Worm (Caenorhabditis elegans) whole organism, L3 larva: ENCODE results near the gene srh-145.

Experiments
- R02D3.7 ChIP-seq: fragments of 150-350 bp; optimal IDR thresholded peaks from 2 replicates; lab custom pipeline; 2014; ENCODE audit warnings: missing biosample characterization, missing genetic modification characterization
- aly-2 ChIP-seq: fragments of 150-350 bp; optimal IDR thresholded peaks from 2 replicates; lab custom pipeline; 2014; ENCODE audit warnings: missing biosample characterization, missing genetic modification characterization
- ceh-9 ChIP-seq: sonication (generic microtip); optimal IDR thresholded peaks from 2 replicates; lab custom pipeline; 2018; ENCODE audit warnings: missing biosample characterization, missing genetic modification characterization
- daf-12 ChIP-seq: fragments of 150-350 bp; optimal IDR thresholded peaks from 2 replicates; lab custom pipeline; 2014; ENCODE audit warnings: missing biosample characterization, missing genetic modification reagents, missing genetic modification characterization
- egl-27 ChIP-seq: sonication (generic microtip); optimal IDR thresholded peaks from 4 replicates; lab custom pipeline; 2017; ENCODE audit warnings: missing biosample characterization, missing genetic modification reagents, missing genetic modification characterization
- egl-5 ChIP-seq: fragments of 150-350 bp; optimal IDR thresholded peaks from 2 replicates; lab custom pipeline; 2017; ENCODE audit warnings: missing biosample characterization, missing genetic modification reagents, missing genetic modification characterization, inconsistent platforms
- elt-1 ChIP-seq: fragments of 150-350 bp; optimal IDR thresholded peaks from 2 replicates; lab custom pipeline; 2014; ENCODE audit warnings: missing biosample characterization, missing genetic modification characterization
- elt-3 ChIP-seq, 3 experiments: fragments of 150-350 bp in 1 of 3; sonication (generic microtip) in 2 of 3; optimal IDR thresholded peaks; 2 replicates in 2 of 3; 4 replicates in 1 of 3; lab custom pipeline; 2014 to 2017; ENCODE audit warnings: missing biosample characterization in 3 of 3, missing genetic modification characterization in 3 of 3
- eor-1 ChIP-seq, 2 experiments: fragments of 150-350 bp; optimal IDR thresholded peaks; 2 replicates each; lab custom pipeline; 2014 to 2018; ENCODE audit warnings: missing biosample characterization in 2 of 2, missing genetic modification characterization in 2 of 2
- fkh-10 ChIP-seq: sonication (generic microtip); optimal IDR thresholded peaks from 2 replicates; lab custom pipeline; 2017; ENCODE audit warnings: missing biosample characterization, missing genetic modification reagents, missing genetic modification characterization
- fkh-2 ChIP-seq: fragments of 150-350 bp; optimal IDR thresholded peaks from 2 replicates; lab custom pipeline; 2014; ENCODE audit warnings: missing biosample characterization, missing genetic modification reagents, missing genetic modification characterization
- hmg-11 ChIP-seq: sonication (generic microtip); optimal IDR thresholded peaks from 2 replicates; lab custom pipeline; 2016; ENCODE audit warnings: missing genetic modification characterization, missing compliant biosample characterization
- jun-1 ChIP-seq: fragments of 150-350 bp; optimal IDR thresholded peaks from 2 replicates; lab custom pipeline; 2014; ENCODE audit warnings: missing biosample characterization, missing genetic modification reagents, missing genetic modification characterization
- lin-15B ChIP-seq: fragments of 150-350 bp; optimal IDR thresholded peaks from 2 replicates; lab custom pipeline; 2014; ENCODE audit warnings: missing biosample characterization, missing genetic modification characterization
- lin-39 ChIP-seq: fragments of 150-350 bp; optimal IDR thresholded peaks from 2 replicates; lab custom pipeline; 2018; ENCODE audit warnings: missing biosample characterization, missing genetic modification reagents, missing genetic modification characterization
- lsy-12 ChIP-seq: sonication (generic microtip); optimal IDR thresholded peaks from 2 replicates; lab custom pipeline; 2016; ENCODE audit warnings: mild to moderate bottlenecking, missing genetic modification characterization, missing compliant biosample characterization
- mdl-1 ChIP-seq: fragments of 150-350 bp; optimal IDR thresholded peaks from 2 replicates; lab custom pipeline; 2014; ENCODE audit warnings: missing biosample characterization, missing genetic modification characterization
- nfya-1 ChIP-seq: sonication (generic microtip); optimal IDR thresholded peaks from 2 replicates; lab custom pipeline; 2017; ENCODE audit warnings: missing genetic modification characterization, mild to moderate bottlenecking, missing compliant biosample characterization, antibody characterized with exemption, moderate library complexity; ENCODE audit not compliant: insufficient read depth
- nhr-12 ChIP-seq: fragments of 150-350 bp; optimal IDR thresholded peaks from 2 replicates; lab custom pipeline; 2014; ENCODE audit warnings: missing biosample characterization, missing genetic modification characterization
- nhr-23 ChIP-seq: fragments of 150-350 bp; optimal IDR thresholded peaks from 2 replicates; lab custom pipeline; 2014; ENCODE audit warnings: missing biosample characterization, missing genetic modification reagents, missing genetic modification characterization
- nhr-237 ChIP-seq: fragments of 150-350 bp; optimal IDR thresholded peaks from 2 replicates; lab custom pipeline; 2014; ENCODE audit warnings: missing biosample characterization, missing genetic modification characterization
- nhr-28 ChIP-seq: fragments of 150-350 bp; optimal IDR thresholded peaks from 2 replicates; lab custom pipeline; 2014; ENCODE audit warnings: missing biosample characterization, missing genetic modification characterization
- nhr-43 ChIP-seq: sonication (generic microtip); optimal IDR thresholded peaks from 2 replicates; lab custom pipeline; 2016; ENCODE audit warnings: mild to moderate bottlenecking, missing genetic modification characterization, missing compliant biosample characterization; ENCODE audit not compliant: poor library complexity, severe bottlenecking
- nhr-67 ChIP-seq: fragments of 150-350 bp; optimal IDR thresholded peaks from 2 replicates; lab custom pipeline; 2014; ENCODE audit warnings: missing biosample characterization, missing genetic modification characterization
- nhr-76 ChIP-seq: fragments of 150-350 bp; sonication (generic microtip); optimal IDR thresholded peaks from 5 replicates; lab custom pipeline; 2014; ENCODE audit warnings: missing biosample characterization, missing genetic modification characterization
- nhr-77 ChIP-seq: fragments of 150-350 bp; optimal IDR thresholded peaks from 2 replicates; lab custom pipeline; 2014; ENCODE audit warnings: missing biosample characterization, missing genetic modification characterization
- pha-4 ChIP-seq: fragments of 150-350 bp; optimal IDR thresholded peaks from 2 replicates; lab custom pipeline; 2014; ENCODE audit warnings: missing biosample characterization, missing genetic modification reagents, missing genetic modification characterization
- pqm-1 ChIP-seq: fragments of 150-350 bp; optimal IDR thresholded peaks from 2 replicates; lab custom pipeline; 2017; ENCODE audit warnings: missing biosample characterization, missing genetic modification characterization, inconsistent platforms
- sea-2 ChIP-seq: fragments of 150-350 bp; sonication (generic microtip); optimal IDR thresholded peaks from 4 replicates; lab custom pipeline; 2014; ENCODE audit warnings: missing biosample characterization, missing genetic modification reagents, missing genetic modification characterization
- snpc-4 ChIP-seq: fragments of 150-350 bp; optimal IDR thresholded peaks from 2 replicates; lab custom pipeline; 2014; ENCODE audit warnings: missing biosample characterization, missing genetic modification characterization
- tbx-2 ChIP-seq: sonication (generic microtip); optimal IDR thresholded peaks from 2 replicates; lab custom pipeline; 2016; ENCODE audit warnings: mild to moderate bottlenecking, missing genetic modification characterization, missing compliant biosample characterization
- unc-39 ChIP-seq: sonication (generic microtip); optimal IDR thresholded peaks from 4 replicates; lab custom pipeline; 2017; ENCODE audit warnings: missing biosample characterization, missing genetic modification characterization
- unc-62 ChIP-seq: fragments of 150-350 bp; sonication (generic microtip); optimal IDR thresholded peaks from 4 replicates; lab custom pipeline; 2014; ENCODE audit warnings: missing biosample characterization, missing genetic modification reagents, missing genetic modification characterization
- zag-1 ChIP-seq: fragments of 150-350 bp; optimal IDR thresholded peaks from 2 replicates; lab custom pipeline; 2014; ENCODE audit warnings: missing biosample characterization, missing genetic modification characterization
- ztf-4 ChIP-seq: fragments of 150-350 bp; optimal IDR thresholded peaks from 2 replicates; lab custom pipeline; 2014; ENCODE audit warnings: missing biosample characterization, missing genetic modification characterization

The srh-145 gene

ce11 chrV:16424428-16424827, 13.9 kb downstream of the srh-145 start, which contains the start of gene srw-29:
TSS of gene srw-29 (minus strand) at chrV:16424528.
- TF ChIP-seq nhr-28 = no peak
- TF ChIP-seq egl-5 (tag; lab: Kevin White, UChicago) = no peak
- no peak for TF ChIP-seq sea-2 (GFP tag; lab: Kevin White, UChicago)
- no peak for TF ChIP-seq lin-15B (tag; lab: Kevin White, UChicago)

ce11 chrV:16429503-16429902, 19.0 kb downstream of the srh-145 start, which contains the start of gene F26D2.10:
TSS of gene F26D2.10 (minus strand) at chrV:16429603.
- TF ChIP-seq elt-1 (tag; lab: Kevin White, UChicago) (no peak), fkh-2 (tag; lab: Kevin White, UChicago) (no peak), fkh-10 (GFP tag; lab: Kevin White, UChicago) (no peak), eor-1 (tag; optimal IDR thresholded peaks at IDR 0.05; lab: Kevin White, UChicago) (no peak), unc-39 (tag; lab: Kevin White, UChicago) (no peak), lin-39 (tag; lab: Kevin White, UChicago) (no peak), pqm-1 (tag; lab: Kevin White, UChicago) (no peak), unc-62 (GFP tag; lab: Kevin White, UChicago) (no peak), nhr-77 (tag; lab: Kevin White, UChicago) (no peak), zag-1 (no peak), nhr-76 (tag; lab: Kevin White, UChicago) (no peak), R02D3.7 (tag; lab: Kevin White, UChicago) (no peak), jun-1 (tag; lab: Kevin White, UChicago) (no peak), ceh-9 (tag; lab: Kevin White, UChicago) (no peak), elt-3 (tag; optimal IDR thresholded peaks at IDR 0.05; lab: Kevin White, UChicago) (no peak), nhr-67 (tag; lab: Kevin White, UChicago) (no peak), hmg-11 (tag; lab: Kevin White, UChicago) (no peak), nhr-43 (tag; lab: Kevin White, UChicago) (no peak), nhr-23 (tag; lab: Kevin White, UChicago) (no peak)
- TF ChIP-seq, all 47 proteins: peak for 0

ce11 chrV:16429940-16430339, 19.4 kb downstream of the srh-145 start, which contains the start of gene str-73:
TSS of gene str-73 (plus strand) at chrV:16430240.
- TF ChIP-seq nhr-43 (tag; lab: Kevin White, UChicago) (no peak), pqm-1 (tag; lab: Kevin White, UChicago) (no peak), lin-15B (tag; lab: Kevin White, UChicago) (no peak), lsy-12 (no peak), tbx-2 (tag; lab: Kevin White, UChicago) (no peak), aly-2 (tag; lab: Kevin White, UChicago) (no peak), mdl-1 (tag; lab: Kevin White, UChicago) (no peak), nfya-1 (no peak), ztf-4 (tag; lab: Kevin White, UChicago) (no peak), pha-4 (tag; lab: Kevin White, UChicago) (no peak), R02D3.7 (tag; lab: Kevin White, UChicago) (no peak), jun-1 (tag; lab: Kevin White, UChicago) (no peak)

ce11 chrV:16433471-16433870, 23.0 kb downstream of the srh-145 start, which contains the start of gene clec-234:
TSS of gene clec-234 (minus strand) at chrV:16433571.
- TF ChIP-seq nhr-12 (tag; lab: Kevin White, UChicago) (no peak), snpc-4 (tag; lab: Kevin White, UChicago) (no peak), aly-2 (tag; lab: Kevin White, UChicago) (no peak), egl-27 (tag; lab: Kevin White, UChicago) (no peak), lsy-12 (no peak), pqm-1 (tag; lab: Kevin White, UChicago) (no peak), nfya-1 (no peak), daf-12 (tag; lab: Kevin White, UChicago) (no peak), eor-1 (tag; optimal IDR thresholded peaks at IDR 0.05; lab: Kevin White, UChicago) (no peak), nhr-237 (tag; lab: Kevin White, UChicago) (no peak), elt-3 (tag; optimal IDR thresholded peaks at IDR 0.05; lab: Kevin White, UChicago) (no peak), lin-39 (tag; lab: Kevin White, UChicago) (no peak), fkh-2 (tag; lab: Kevin White, UChicago) (no peak)
